Fruit fly (Drosophila melanogaster) whole organism, wandering third instar larva: ENCODE measurements around the gene RpL34a.

ENCODE experiments used
- Hr83 ChIP-seq: fragments of 200-300 bp; sonication (Bioruptor generic); optimal IDR thresholded peaks from 2 replicates; lab custom pipeline; 2016; ENCODE audit warnings: missing biosample characterization, mild to moderate bottlenecking, missing genetic modification characterization, moderate library complexity; ENCODE audit not compliant: poor library complexity, severe bottlenecking
- Rel ChIP-seq, 2 experiments: fragments of 200-800 bp; sonication (Bioruptor generic) in 1 of 2; optimal IDR thresholded peaks; 2 replicates in 1 of 2; 3 replicates in 1 of 2; lab custom pipeline; 2016 to 2019; ENCODE audit warnings: mild to moderate bottlenecking in 2 of 2, missing biosample characterization in 2 of 2, missing genetic modification characterization in 2 of 2, moderate library complexity in 1 of 2
- ey ChIP-seq: fragments of 200-800 bp; sonication (Bioruptor generic); optimal IDR thresholded peaks from 2 replicates; lab custom pipeline; 2016; ENCODE audit warnings: missing biosample characterization, missing genetic modification characterization
- sv ChIP-seq: fragments of 200-800 bp; sonication (Bioruptor generic); optimal IDR thresholded peaks from 3 replicates; lab custom pipeline; 2016; ENCODE audit warnings: missing biosample characterization, missing genetic modification characterization

DNA sequence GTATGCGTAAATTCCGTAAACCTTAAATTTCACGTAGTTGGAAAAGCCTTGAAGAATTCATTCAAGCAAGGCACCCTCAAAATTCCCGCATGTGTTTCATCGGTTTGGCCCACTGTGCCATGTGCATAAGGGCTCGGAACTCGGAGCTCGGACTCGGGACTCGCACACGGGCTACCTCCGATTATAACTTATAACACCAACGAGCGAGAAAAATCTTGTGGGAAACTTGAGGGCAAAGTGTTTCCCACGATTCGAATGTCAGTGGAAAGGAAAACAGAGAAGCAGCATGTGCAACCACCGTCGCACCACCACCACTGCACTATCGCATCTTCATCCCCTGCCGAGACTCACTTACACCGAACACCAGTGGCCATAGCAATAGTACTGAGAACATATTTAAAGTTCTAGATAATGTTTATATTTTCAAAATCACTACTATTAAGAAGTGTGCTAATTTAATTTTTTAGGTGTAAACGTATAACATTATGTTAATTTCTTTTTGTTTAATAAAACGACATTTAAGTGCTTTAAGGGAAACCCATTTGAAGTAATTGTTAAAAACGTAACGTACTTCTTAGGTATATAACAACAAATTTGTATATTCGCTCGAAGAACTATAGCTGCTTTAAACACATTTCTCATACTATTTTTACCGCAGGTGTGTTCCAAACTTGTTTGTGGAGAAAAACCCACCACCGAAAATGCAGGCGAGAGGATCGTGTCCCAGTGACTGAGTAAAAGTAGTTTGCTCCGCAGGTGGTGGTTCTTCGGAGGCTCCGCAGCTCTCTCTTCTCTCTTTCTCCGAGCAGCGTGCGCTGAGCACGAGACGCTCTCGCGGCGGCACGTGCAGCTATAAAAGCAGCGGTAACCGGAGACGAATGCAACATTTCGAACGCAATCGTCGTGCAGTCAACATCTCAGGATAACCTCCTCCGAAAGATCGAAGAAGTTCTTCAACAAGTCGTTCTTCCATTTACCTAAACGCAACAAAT, 22.6 kb downstream of the RpL34a start:
- TF ChIP-seq Rel (GFP tag; optimal IDR thresholded peaks at IDR 0.05; lab: Kevin White, UChicago) (no peak), Rel (tag; optimal IDR thresholded peaks at IDR 0.05; lab: Kevin White, UChicago) (peak; percentile 54), ey (peak; percentile 88), sv (peak; percentile 72), Hr83 (GFP tag; lab: Kevin White, UChicago) (no peak)
